Worm (Caenorhabditis elegans): ENCODE data around the gene ife-5.

Gene ife-5

ce11 chrII:12328994-12329393, 48.5 kb downstream of the ife-5 start, which contains the start of gene sre-55:
Gene sre-55 (plus strand): TSS chrII:12329294.
- no peak for TF ChIP-seq nhr-28 (tag; optimal IDR thresholded peaks at IDR 0.05)
- no peak for TF ChIP-seq nhr-25 (tag; optimal IDR thresholded peaks at IDR 0.05)
- no peak for TF ChIP-seq fkh-2 (tag; optimal IDR thresholded peaks at IDR 0.05)
- TF ChIP-seq sea-2 (GFP tag; optimal IDR thresholded peaks at IDR 0.05), result no peak

- TF ChIP-seq ceh-16 (tag; optimal IDR thresholded peaks at IDR 0.05), result no peak
- TF ChIP-seq ama-1 (optimal IDR thresholded peaks at IDR 0.05), result no peak
- no peak for TF ChIP-seq nhr-11 (tag; optimal IDR thresholded peaks at IDR 0.05)
- TF ChIP-seq elt-1 (tag; optimal IDR thresholded peaks at IDR 0.05), result no peak
- no peak for TF ChIP-seq aly-2 (tag; optimal IDR thresholded peaks at IDR 0.05)
- TF ChIP-seq ztf-11 (tag; optimal IDR thresholded peaks at IDR 0.05), result no peak
- TF ChIP-seq nhr-237 (tag; optimal IDR thresholded peaks at IDR 0.05), result no peak
- TF ChIP-seq sea-2 (GFP tag; optimal IDR thresholded peaks at IDR 0.05), result no peak
- no peak for TF ChIP-seq daf-12 (tag; optimal IDR thresholded peaks at IDR 0.05)
- TF ChIP-seq pqm-1 (tag; optimal IDR thresholded peaks at IDR 0.05), result no peak
- no peak for TF ChIP-seq nhr-67 (tag; optimal IDR thresholded peaks at IDR 0.05)
- TF ChIP-seq mdl-1 (tag; optimal IDR thresholded peaks at IDR 0.05), result no peak
- TF ChIP-seq nhr-43 (tag; optimal IDR thresholded peaks at IDR 0.05; ENCODE audit: poor library complexity, severe bottlenecking), result no peak
- TF ChIP-seq nfya-1 (tag; optimal IDR thresholded peaks at IDR 0.05; ENCODE audit: insufficient read depth), result no peak
- no peak for TF ChIP-seq ceh-28 (tag; optimal IDR thresholded peaks at IDR 0.05)
Observed at ce11 chrII:12332624-12333023, 52.2 kb downstream of the ife-5 start, which contains the start of gene sre-54. Gene sre-54 (plus strand): TSS chrII:12332924.
